Fruit fly (Drosophila melanogaster) whole organism: ENCODE measurements around the gene Fam92.

ENCODE experiments used
- CG8478 ChIP-seq: fragments of >200 bp; optimal IDR thresholded peaks from 2 replicates; lab custom pipeline; 2018; ENCODE audit warnings: inconsistent platforms
- Dll ChIP-seq: fragments of >200 bp; optimal IDR thresholded peaks from 2 replicates; lab custom pipeline; 2017
- EcR ChIP-seq, 2 experiments: fragments of >200 bp; optimal IDR thresholded peaks; 2 replicates each; lab custom pipeline; 2017; ENCODE audit warnings: missing biosample characterization in 2 of 2, missing genetic modification characterization in 2 of 2, missing genetic modification reagents in 2 of 2
- pan ChIP-seq: fragments of >200 bp; optimal IDR thresholded peaks from 2 replicates; lab custom pipeline; 2017
- psq ChIP-seq: fragments of >200 bp; optimal IDR thresholded peaks from 2 replicates; lab custom pipeline; 2017
- usp ChIP-seq: fragments of >200 bp; optimal IDR thresholded peaks from 2 replicates; lab custom pipeline; 2017; ENCODE audit warnings: missing biosample characterization, missing genetic modification characterization, mixed read lengths

DNA sequence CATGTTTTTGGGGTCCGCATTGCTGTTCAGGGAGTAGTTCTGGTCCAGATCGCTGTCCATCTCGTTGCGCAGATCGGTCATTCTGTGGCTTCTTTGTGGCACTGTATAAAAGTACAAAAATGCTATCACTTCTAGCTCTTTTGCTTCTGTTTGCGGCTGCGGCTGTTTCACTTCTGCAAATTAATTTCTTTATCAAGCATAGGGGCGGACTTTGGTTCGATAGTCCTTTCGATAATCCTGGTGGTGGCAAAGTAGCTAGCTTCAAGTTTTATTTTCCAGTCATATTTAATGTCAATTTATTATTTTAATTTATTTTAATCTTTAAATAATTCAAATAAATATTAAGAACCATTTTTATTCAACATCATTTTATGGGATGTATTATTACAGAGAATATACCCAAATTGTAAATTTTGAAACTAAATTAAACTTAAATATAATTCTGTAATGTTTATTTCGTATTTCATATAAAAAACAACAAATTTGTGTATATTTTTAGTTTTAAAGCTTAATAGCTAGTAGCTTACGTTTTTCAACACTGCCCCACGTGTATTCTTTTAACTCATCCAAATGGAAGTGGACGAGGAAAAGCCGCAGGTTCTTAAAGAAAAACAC, 2.9 kb downstream of the Fam92 start, which contains the start of the genes CG5446 and Trm1:
- no peak for TF ChIP-seq usp
- TF ChIP-seq CG8478 (lab: Kevin White, UChicago) = no peak
- TF ChIP-seq psq (lab: Kevin White, UChicago) = no peak
- no peak for TF ChIP-seq Dll (lab: Kevin White, UChicago)
- TF ChIP-seq EcR (GFP tag; optimal IDR thresholded peaks at IDR 0.05; lab: Kevin White, UChicago) = no peak
- no peak for TF ChIP-seq pan (lab: Kevin White, UChicago)
